Fruit fly (Drosophila melanogaster) whole organism, pupa: ENCODE measurements around the gene SdhBL.

Source experiments
- CG10348 ChIP-seq: fragments of 200-800 bp; sonication (Bioruptor generic); IDR thresholded peaks from 2 replicates; pipeline ENCODE4 v1.3.6; 2022; ENCODE audit warnings: missing biosample characterization, missing genetic modification characterization
- CG12605 ChIP-seq: fragments of 200-800 bp; sonication (Bioruptor generic); IDR thresholded peaks from 2 replicates; pipeline ENCODE4 v1.3.6; 2022; ENCODE audit warnings: missing biosample characterization, missing genetic modification characterization
- CG13204 ChIP-seq: fragments of 200-800 bp; sonication (Bioruptor generic); optimal IDR thresholded peaks from 2 replicates; lab custom pipeline; 2018; ENCODE audit warnings: missing biosample characterization, mild to moderate bottlenecking, missing genetic modification characterization, moderate library complexity
- CG14655 ChIP-seq: fragments of 200-800 bp; sonication (Bioruptor generic); optimal IDR thresholded peaks from 3 replicates; lab custom pipeline; 2017; ENCODE audit warnings: mild to moderate bottlenecking, missing biosample characterization, missing genetic modification reagents, missing genetic modification characterization
- CG15710 ChIP-seq: fragments of 200-800 bp; sonication (Bioruptor generic); optimal IDR thresholded peaks from 2 replicates; lab custom pipeline; 2018; ENCODE audit warnings: missing biosample characterization, mild to moderate bottlenecking, missing genetic modification characterization, moderate library complexity
- CG17806 ChIP-seq: fragments of 200-800 bp; sonication (Bioruptor generic); optimal IDR thresholded peaks from 2 replicates; lab custom pipeline; 2018; ENCODE audit warnings: missing biosample characterization, mild to moderate bottlenecking, missing genetic modification characterization, moderate library complexity
- CG32121 ChIP-seq: fragments of 200-800 bp; sonication (Bioruptor generic); IDR thresholded peaks from 2 replicates; pipeline ENCODE4 v1.3.6; 2022; ENCODE audit warnings: missing biosample characterization, missing genetic modification characterization
- CG34367 ChIP-seq: fragments of 200-800 bp; sonication (Bioruptor generic); optimal IDR thresholded peaks from 2 replicates; lab custom pipeline; 2018; ENCODE audit warnings: missing biosample characterization, mild to moderate bottlenecking, missing genetic modification characterization
- CG4496 ChIP-seq: fragments of 200-800 bp; sonication (Bioruptor generic); IDR thresholded peaks from 3 replicates; pipeline ENCODE4 v1.3.6; 2022; ENCODE audit warnings: missing biosample characterization, missing genetic modification characterization
- CG8159 ChIP-seq: fragments of 200-800 bp; sonication (Bioruptor generic); optimal IDR thresholded peaks from 3 replicates; lab custom pipeline; 2018; ENCODE audit warnings: missing biosample characterization, mild to moderate bottlenecking, missing genetic modification characterization, moderate library complexity
- CG8301 ChIP-seq: fragments of 200-800 bp; sonication (Bioruptor generic); optimal IDR thresholded peaks from 2 replicates; lab custom pipeline; 2018; ENCODE audit warnings: missing biosample characterization, mild to moderate bottlenecking, missing genetic modification characterization
- CG9948 ChIP-seq: fragments of 200-800 bp; sonication (Bioruptor generic); optimal IDR thresholded peaks from 2 replicates; lab custom pipeline; 2018; ENCODE audit warnings: missing biosample characterization, mild to moderate bottlenecking, missing genetic modification characterization, moderate library complexity
- D1 ChIP-seq: fragments of 200-800 bp; sonication (Bioruptor generic); optimal IDR thresholded peaks from 2 replicates; lab custom pipeline; 2018; ENCODE audit warnings: missing biosample characterization, mild to moderate bottlenecking, missing genetic modification characterization, moderate library complexity
- EcR ChIP-seq: fragments of 200-800 bp; sonication (Bioruptor generic); optimal IDR thresholded peaks from 3 replicates; lab custom pipeline; 2019; ENCODE audit warnings: missing biosample characterization, missing genetic modification characterization, mild to moderate bottlenecking, moderate library complexity, missing genetic modification reagents
- Ets98B ChIP-seq: fragments of 200-800 bp; sonication (Bioruptor generic); IDR thresholded peaks from 2 replicates; pipeline ENCODE4 v1.3.6; 2022; ENCODE audit warnings: missing biosample characterization, missing genetic modification characterization
- Pif1A ChIP-seq: fragments of 200-800 bp; sonication (Bioruptor generic); optimal IDR thresholded peaks from 3 replicates; lab custom pipeline; 2016; ENCODE audit warnings: missing biosample characterization, missing genetic modification characterization
- Pif1B ChIP-seq: fragments of 200-800 bp; sonication (Bioruptor generic); optimal IDR thresholded peaks from 3 replicates; lab custom pipeline; 2016; ENCODE audit warnings: missing biosample characterization, missing genetic modification characterization
- Snoo ChIP-seq: fragments of 200-800 bp; sonication (Bioruptor generic); optimal IDR thresholded peaks from 3 replicates; lab custom pipeline; 2017; ENCODE audit warnings: missing biosample characterization, mild to moderate bottlenecking, missing genetic modification characterization, inconsistent platforms
- fd96Ca ChIP-seq: fragments of 200-800 bp; sonication (Bioruptor generic); IDR thresholded peaks from 3 replicates; pipeline ENCODE4 v1.3.6; 2022; ENCODE audit warnings: missing biosample characterization, missing genetic modification characterization
- gl ChIP-seq: fragments of 200-800 bp; sonication (Bioruptor generic); optimal IDR thresholded peaks from 2 replicates; lab custom pipeline; 2018; ENCODE audit warnings: missing biosample characterization, mild to moderate bottlenecking, missing genetic modification characterization
- rn ChIP-seq: fragments of 200-800 bp; sonication (Bioruptor generic); IDR thresholded peaks from 2 replicates; pipeline ENCODE4 v1.3.6; 2022; ENCODE audit warnings: missing biosample characterization, missing genetic modification characterization

Gene SdhBL

dm6 chrX:18883999-18884671, 10.1 kb upstream of the SdhBL start, which contains the start of gene CG7332:
Gene CG7332, plus strand, starts transcription at chrX:18884513.
- no peak for TF ChIP-seq CG8301 (tag; lab: Kevin White, UChicago)
- no peak for TF ChIP-seq CG9948 (tag; lab: Kevin White, UChicago)
- no peak for TF ChIP-seq rn
- TF ChIP-seq CG34367: no peak
- no peak for TF ChIP-seq D1 (tag; lab: Kevin White, UChicago)
- TF ChIP-seq CG13204 (GFP tag; lab: Kevin White, UChicago): no peak
- TF ChIP-seq CG8159 (tag; lab: Kevin White, UChicago): no peak
- no peak for TF ChIP-seq CG15710
- TF ChIP-seq CG12605 (GFP tag; lab: Robert Waterston, UW): no peak
- no peak for TF ChIP-seq gl (tag; lab: Kevin White, UChicago)
- no peak for TF ChIP-seq CG10348 (GFP tag; lab: Robert Waterston, UW)
- no peak for TF ChIP-seq CG17806 (tag; lab: Kevin White, UChicago)
- TF ChIP-seq CG32121 (GFP tag; lab: Robert Waterston, UW): no peak
- TF ChIP-seq CG14655 (GFP tag; lab: Kevin White, UChicago): no peak
- no peak for TF ChIP-seq Pif1A
- no peak for TF ChIP-seq CG4496 (GFP tag; lab: Robert Waterston, UW)
- no peak for TF ChIP-seq Snoo (tag; lab: Kevin White, UChicago)
- TF ChIP-seq, all 21 proteins: peak for 0

dm6 chrX:18893433-18893832, 813 bp upstream of the SdhBL start, which contains the start of gene Flacc:
Gene Flacc, minus strand, starts transcription at chrX:18893636.
- TF ChIP-seq Pif1A: no peak
- no peak for TF ChIP-seq gl (tag; lab: Kevin White, UChicago)
- TF ChIP-seq Ets98B (GFP tag; lab: Robert Waterston, UW): no peak
- TF ChIP-seq D1 (tag; lab: Kevin White, UChicago): peak; percentile 65
- no peak for TF ChIP-seq CG13204 (GFP tag; lab: Kevin White, UChicago)
- no peak for TF ChIP-seq rn
- TF ChIP-seq CG32121 (GFP tag; lab: Robert Waterston, UW): no peak

- TF ChIP-seq rn (no peak), CG8301 (tag; lab: Kevin White, UChicago) (no peak), gl (tag; lab: Kevin White, UChicago) (no peak), CG13204 (GFP tag; lab: Kevin White, UChicago) (no peak), CG9948 (tag; lab: Kevin White, UChicago) (no peak), CG12605 (GFP tag; lab: Robert Waterston, UW) (no peak), CG4496 (GFP tag; lab: Robert Waterston, UW) (no peak), CG8159 (tag; lab: Kevin White, UChicago) (no peak), CG15710 (no peak), CG10348 (GFP tag; lab: Robert Waterston, UW) (no peak), fd96Ca (GFP tag; lab: Robert Waterston, UW) (no peak), Ets98B (GFP tag; lab: Robert Waterston, UW) (no peak), Pif1A (no peak)
Observed at dm6 chrX:18897294-18897693, 3.0 kb downstream of the SdhBL start.

- TF ChIP-seq EcR: no peak
- TF ChIP-seq CG34367: no peak
- no peak for TF ChIP-seq rn
- TF ChIP-seq D1 (tag; lab: Kevin White, UChicago): no peak
- no peak for TF ChIP-seq Pif1B (GFP tag; lab: Kevin White, UChicago)
- peak; percentile 0 for TF ChIP-seq CG17806 (tag; lab: Kevin White, UChicago)
- TF ChIP-seq fd96Ca (GFP tag; lab: Robert Waterston, UW): no peak
- TF ChIP-seq CG8159 (tag; lab: Kevin White, UChicago): peak; percentile 39
- peak; percentile 31 for TF ChIP-seq CG8301 (tag; lab: Kevin White, UChicago)
- no peak for TF ChIP-seq CG12605 (GFP tag; lab: Robert Waterston, UW)
- no peak for TF ChIP-seq Snoo (tag; lab: Kevin White, UChicago)
- peak; percentile 19 for TF ChIP-seq CG9948 (tag; lab: Kevin White, UChicago)
- TF ChIP-seq CG4496 (GFP tag; lab: Robert Waterston, UW): no peak
- no peak for TF ChIP-seq CG32121 (GFP tag; lab: Robert Waterston, UW)
- peak; percentile 26 for TF ChIP-seq CG14655 (GFP tag; lab: Kevin White, UChicago)
- TF ChIP-seq gl (tag; lab: Kevin White, UChicago): no peak
- TF ChIP-seq CG15710: peak; percentile 24
- TF ChIP-seq Ets98B (GFP tag; lab: Robert Waterston, UW): no peak
- TF ChIP-seq CG13204 (GFP tag; lab: Kevin White, UChicago): no peak
- no peak for TF ChIP-seq Pif1A
- no peak for TF ChIP-seq CG10348 (GFP tag; lab: Robert Waterston, UW)
- TF ChIP-seq, all 21 proteins: peak for 6
Observed at dm6 chrX:18897906-18898305, 3.7 kb downstream of the SdhBL start.

dm6 chrX:18899835-18900460, 5.7 kb downstream of the SdhBL start, which contains the start of gene CG7378:
Gene CG7378, plus strand, starts transcription at chrX:18900410.
- no peak for TF ChIP-seq CG14655 (GFP tag; lab: Kevin White, UChicago)
- no peak for TF ChIP-seq CG17806 (tag; lab: Kevin White, UChicago)
- TF ChIP-seq EcR: no peak
- TF ChIP-seq CG8159 (tag; lab: Kevin White, UChicago): no peak
- no peak; the same call in 2 of the 3 replicates for TF ChIP-seq CG4496 (GFP tag; lab: Robert Waterston, UW)
- TF ChIP-seq CG34367: no peak
- no peak for TF ChIP-seq Ets98B (GFP tag; lab: Robert Waterston, UW)
- TF ChIP-seq Pif1B (GFP tag; lab: Kevin White, UChicago): no peak
- no peak for TF ChIP-seq CG8301 (tag; lab: Kevin White, UChicago)
- no peak for TF ChIP-seq CG32121 (GFP tag; lab: Robert Waterston, UW)
- TF ChIP-seq CG9948 (tag; lab: Kevin White, UChicago): no peak
- TF ChIP-seq gl (tag; lab: Kevin White, UChicago): no peak
- no peak for TF ChIP-seq Pif1A
- TF ChIP-seq CG10348 (GFP tag; lab: Robert Waterston, UW): no peak
- TF ChIP-seq CG13204 (GFP tag; lab: Kevin White, UChicago): no peak
